Worm (Caenorhabditis elegans) whole organism, L4 larva: ENCODE data around the gene fbxb-38.

Experiments used
- F10B5.3 ChIP-seq: sonication (generic microtip); optimal IDR thresholded peaks from 2 replicates; lab custom pipeline; 2016; ENCODE audit warnings: mild to moderate bottlenecking, missing genetic modification characterization, missing compliant biosample characterization
- Y75B8A.6 ChIP-seq: fragments of 200-800 bp; sonication (Bioruptor generic); IDR thresholded peaks from 2 replicates; pipeline ENCODE4 v1.3.6; 2022; ENCODE audit warnings: missing genetic modification reagents, missing genetic modification characterization, missing compliant biosample characterization
- ZK546.5 ChIP-seq, 2 experiments: sonication (generic microtip); optimal IDR thresholded peaks; 2 replicates each; lab custom pipeline; 2017; ENCODE audit warnings: missing biosample characterization in 2 of 2, missing genetic modification characterization in 2 of 2
- aha-1 ChIP-seq: fragments of 150-350 bp; peaks from one replicate; lab custom pipeline; 2014; ENCODE audit warnings: missing biosample characterization, missing genetic modification characterization
- ceh-44 ChIP-seq: fragments of 200-800 bp; sonication (Bioruptor generic); IDR thresholded peaks from 2 replicates; pipeline ENCODE4 v1.3.6; 2022; ENCODE audit warnings: missing genetic modification reagents, missing genetic modification characterization, missing compliant biosample characterization
- ceh-62 ChIP-seq: sonication (generic microtip); optimal IDR thresholded peaks from 2 replicates; lab custom pipeline; 2017; ENCODE audit warnings: missing biosample characterization, missing genetic modification characterization
- daf-12 ChIP-seq: fragments of 150-350 bp; optimal IDR thresholded peaks from 2 replicates; lab custom pipeline; 2014; ENCODE audit warnings: missing biosample characterization, missing genetic modification reagents, missing genetic modification characterization
- daf-16 ChIP-seq, 3 experiments: sonication (generic microtip); optimal IDR thresholded peaks; 2 replicates each; lab custom pipeline; 2016 to 2017; ENCODE audit warnings: missing genetic modification characterization in 3 of 3, missing genetic modification reagents in 3 of 3, mild to moderate bottlenecking in 2 of 3, missing compliant biosample characterization in 2 of 3, missing biosample characterization in 1 of 3, moderate library complexity in 1 of 3
- daf-19 ChIP-seq: fragments of 200-800 bp; sonication (Bioruptor generic); conservative IDR thresholded peaks from 2 replicates; pipeline ENCODE4 v1.3.6; 2022; ENCODE audit warnings: missing genetic modification characterization, missing compliant biosample characterization
- dmd-6 ChIP-seq: fragments of 200-800 bp; sonication (Bioruptor generic); IDR thresholded peaks from 2 replicates; pipeline ENCODE4 v1.3.6; 2022; ENCODE audit warnings: missing genetic modification reagents, missing genetic modification characterization, missing compliant biosample characterization
- dmd-8 ChIP-seq: fragments of 200-800 bp; sonication (Bioruptor generic); IDR thresholded peaks from 2 replicates; pipeline ENCODE4 v1.3.6; 2022; ENCODE audit warnings: missing genetic modification characterization, missing compliant biosample characterization
- duxl-1 ChIP-seq: sonication (generic microtip); optimal IDR thresholded peaks from 2 replicates; lab custom pipeline; 2016; ENCODE audit warnings: mild to moderate bottlenecking, missing genetic modification characterization, moderate library complexity, missing compliant biosample characterization; ENCODE audit not compliant: poor library complexity
- dve-1 ChIP-seq: sonication (generic microtip); optimal IDR thresholded peaks from 2 replicates; lab custom pipeline; 2017; ENCODE audit warnings: antibody characterized with exemption, mild to moderate bottlenecking, missing genetic modification characterization, missing compliant biosample characterization; ENCODE audit not compliant: insufficient read depth
- hif-1 ChIP-seq, 2 experiments: sonication (generic microtip); optimal IDR thresholded peaks; 2 replicates each; lab custom pipeline; 2016 to 2017; ENCODE audit warnings: missing compliant biosample characterization in 2 of 2, missing genetic modification characterization in 2 of 2, missing genetic modification reagents in 2 of 2, missing genotype in 2 of 2, mild to moderate bottlenecking in 1 of 2
- hlh-11 ChIP-seq: fragments of 200-800 bp; sonication (Bioruptor generic); optimal IDR thresholded peaks from 2 replicates; lab custom pipeline; 2018; ENCODE audit warnings: mild to moderate bottlenecking, missing genetic modification characterization, missing compliant biosample characterization
- hlh-30 ChIP-seq: sonication (generic microtip); optimal IDR thresholded peaks from 2 replicates; lab custom pipeline; 2017; ENCODE audit warnings: antibody characterized with exemption, mild to moderate bottlenecking, missing genetic modification characterization, missing compliant biosample characterization; ENCODE audit not compliant: insufficient read depth
- jun-1 ChIP-seq: fragments of 150-350 bp; optimal IDR thresholded peaks from 2 replicates; lab custom pipeline; 2014; ENCODE audit warnings: missing biosample characterization, missing genetic modification reagents, missing genetic modification characterization
- lin-13 ChIP-seq: fragments of 150-350 bp; optimal IDR thresholded peaks from 2 replicates; lab custom pipeline; 2014; ENCODE audit warnings: missing biosample characterization, missing genetic modification reagents, missing genetic modification characterization
- lin-29 ChIP-seq: fragments of 200-800 bp; sonication (Bioruptor generic); IDR thresholded peaks from 2 replicates; pipeline ENCODE4 v1.3.6; 2022; ENCODE audit warnings: missing genetic modification reagents, missing genetic modification characterization, missing compliant biosample characterization
- lin-39 ChIP-seq: fragments of 150-350 bp; optimal IDR thresholded peaks from 2 replicates; lab custom pipeline; 2014; ENCODE audit warnings: missing biosample characterization, missing genetic modification reagents, missing genetic modification characterization
- lir-3 ChIP-seq: sonication (generic microtip); optimal IDR thresholded peaks from 2 replicates; lab custom pipeline; 2016; ENCODE audit warnings: mild to moderate bottlenecking, missing genetic modification characterization, missing compliant biosample characterization
- lsy-2 ChIP-seq, 2 experiments: fragments of 150-350 bp in 1 of 2; sonication (generic microtip) in 1 of 2; optimal IDR thresholded peaks; 2 replicates each; lab custom pipeline; 2014 to 2017; ENCODE audit warnings: missing biosample characterization in 2 of 2, missing genetic modification characterization in 2 of 2
- madf-5 ChIP-seq, 2 experiments: fragments of 200-800 bp; sonication (Bioruptor generic); IDR thresholded peaks; 2 replicates each; pipeline ENCODE4 v1.3.6; 2022; ENCODE audit warnings: missing compliant biosample characterization in 2 of 2, missing genetic modification characterization in 2 of 2
- mdl-1 ChIP-seq, 2 experiments: fragments of 150-350 bp in 1 of 2; sonication (generic microtip) in 1 of 2; optimal IDR thresholded peaks; 2 replicates each; lab custom pipeline; 2014 to 2017; ENCODE audit warnings: missing biosample characterization in 2 of 2, missing genetic modification characterization in 2 of 2
- mxl-2 ChIP-seq: fragments of 200-800 bp; sonication (Bioruptor generic); conservative IDR thresholded peaks from 2 replicates; pipeline ENCODE4 v1.3.6; 2022; ENCODE audit warnings: missing genetic modification reagents, missing genetic modification characterization, missing compliant biosample characterization
- mxl-3 ChIP-seq: fragments of 200-800 bp; sonication (Bioruptor generic); optimal IDR thresholded peaks from 2 replicates; lab custom pipeline; 2018; ENCODE audit warnings: mild to moderate bottlenecking, missing genetic modification characterization, missing compliant biosample characterization
- nhr-11 ChIP-seq: fragments of 150-350 bp; optimal IDR thresholded peaks from 2 replicates; lab custom pipeline; 2014; ENCODE audit warnings: missing biosample characterization, missing genetic modification characterization
- nhr-237 ChIP-seq: sonication (generic microtip); optimal IDR thresholded peaks from 2 replicates; lab custom pipeline; 2017; ENCODE audit warnings: missing biosample characterization, missing genetic modification characterization
- nhr-28 ChIP-seq: fragments of 150-350 bp; optimal IDR thresholded peaks from 2 replicates; lab custom pipeline; 2014; ENCODE audit warnings: missing biosample characterization, missing genetic modification characterization
- nhr-77 ChIP-seq: fragments of 150-350 bp; optimal IDR thresholded peaks from 2 replicates; lab custom pipeline; 2014; ENCODE audit warnings: missing biosample characterization, missing genetic modification characterization
- pha-4 ChIP-seq, 2 experiments: fragments of 150-350 bp in 1 of 2; fragments of 200-800 bp in 1 of 2; sonication (Bioruptor generic) in 1 of 2; IDR thresholded peaks in 1 of 2; optimal IDR thresholded peaks in 1 of 2; 2 replicates each; pipeline versions ENCODE4 v1.3.6 to Lab custom; 2014 to 2022; ENCODE audit warnings: missing genetic modification characterization in 2 of 2, missing genetic modification reagents in 2 of 2, missing biosample characterization in 1 of 2, missing compliant biosample characterization in 1 of 2
- pqm-1 ChIP-seq: sonication (generic microtip); optimal IDR thresholded peaks from 2 replicates; lab custom pipeline; 2017; ENCODE audit warnings: missing biosample characterization, missing genetic modification characterization
- snpc-1.2 ChIP-seq: fragments of 200-800 bp; sonication (Bioruptor generic); IDR thresholded peaks from 2 replicates; pipeline ENCODE4 v1.3.6; 2022; ENCODE audit warnings: missing genetic modification reagents, missing genetic modification characterization, missing compliant biosample characterization
- unc-62 ChIP-seq, 3 experiments: fragments of 150-350 bp in 1 of 3; sonication (generic microtip); optimal IDR thresholded peaks in 2 of 3; peaks in 1 of 3; 1 replicate in 1 of 3; 2 replicates in 2 of 3; lab custom pipeline; 2014 to 2017; ENCODE audit warnings: missing biosample characterization in 3 of 3, missing genetic modification characterization in 3 of 3, missing genetic modification reagents in 3 of 3, missing genotype in 1 of 3
- vab-7 ChIP-seq: fragments of 200-800 bp; sonication (Bioruptor generic); IDR thresholded peaks from 2 replicates; pipeline ENCODE4 v1.3.6; 2022; ENCODE audit warnings: missing genetic modification reagents, missing genetic modification characterization, missing compliant biosample characterization
- zip-11 ChIP-seq: fragments of 200-800 bp; sonication (Bioruptor generic); IDR thresholded peaks from 2 replicates; pipeline ENCODE4 v1.3.6; 2022; ENCODE audit warnings: missing genetic modification characterization, missing compliant biosample characterization

Gene fbxb-38

ce11 chrII:2190522-2190921, 22.0 kb upstream of the fbxb-38 start:
- peak; percentile 95 for TF ChIP-seq aha-1 (tag; lab: Kevin White, UChicago)
- no peak for TF ChIP-seq lin-29
- no peak for TF ChIP-seq pqm-1 (tag; lab: Kevin White, UChicago)

- no peak for TF ChIP-seq nhr-11 (tag; lab: Kevin White, UChicago)
- no peak for TF ChIP-seq hif-1 (tag; optimal IDR thresholded peaks at IDR 0.05; lab: Kevin White, UChicago)
- TF ChIP-seq dmd-8 (GFP tag; lab: Robert Waterston, UW), result no peak
- TF ChIP-seq pha-4 (GFP tag; IDR thresholded peaks at IDR 0.05; lab: Robert Waterston, UW), result no peak
- TF ChIP-seq pha-4 (tag; optimal IDR thresholded peaks at IDR 0.05; lab: Kevin White, UChicago), result no peak
- no peak for TF ChIP-seq Y75B8A.6 (GFP tag; lab: Robert Waterston, UW)
- TF ChIP-seq mxl-3 (GFP tag; lab: Kevin White, UChicago), result no peak
- TF ChIP-seq nhr-237 (tag; lab: Kevin White, UChicago), result no peak
Measured at ce11 chrII:2189357-2189756, 20.8 kb upstream of the fbxb-38 start, which contains the start of gene mtq-2. mtq-2 (minus strand) TSS chrII:2189457.

- TF ChIP-seq lin-39, result no peak
- no peak for TF ChIP-seq hlh-30
- TF ChIP-seq F10B5.3 (tag; lab: Kevin White, UChicago), result no peak
- TF ChIP-seq unc-62 (GFP tag; optimal IDR thresholded peaks at IDR 0.05 in 1 of 2; lab: Kevin White, UChicago), result peak in 1 of 2 experiments; percentile 70
- no peak for TF ChIP-seq unc-62 (tag; optimal IDR thresholded peaks at IDR 0.05; lab: Kevin White, UChicago)
- TF ChIP-seq lsy-2 (tag; optimal IDR thresholded peaks at IDR 0.05; lab: Kevin White, UChicago), result peak in 1 of 2 experiments; percentile 0
- peak; percentile 34 for TF ChIP-seq lin-13
Measured at ce11 chrII:2186730-2187129, 18.2 kb upstream of the fbxb-38 start.

ce11 chrII:2186329-2186728, 17.8 kb upstream of the fbxb-38 start, which contains the start of gene gba-2:
gba-2 (minus strand) TSS chrII:2186434.
- TF ChIP-seq mdl-1 (tag; optimal IDR thresholded peaks at IDR 0.05; lab: Kevin White, UChicago) (no peak), pqm-1 (tag; lab: Kevin White, UChicago) (peak; percentile 69), hlh-11 (tag; lab: Kevin White, UChicago) (peak; percentile 30), daf-19 (GFP tag; lab: Robert Waterston, UW) (no peak), hlh-30 (peak; percentile 15), mxl-2 (GFP tag; lab: Robert Waterston, UW) (no peak), madf-5 (GFP tag; IDR thresholded peaks at IDR 0.05; lab: Robert Waterston, UW) (no peak), duxl-1 (tag; lab: Kevin White, UChicago) (no peak), ceh-44 (GFP tag; lab: Robert Waterston, UW) (no peak), jun-1 (no peak), nhr-28 (tag; lab: Kevin White, UChicago) (peak; percentile 98), ceh-62 (tag; lab: Kevin White, UChicago) (no peak), daf-12 (tag; lab: Kevin White, UChicago) (no peak), nhr-77 (peak; percentile 17), dmd-6 (peak; percentile 63; the same call in 1 of the 2 replicates)

- TF ChIP-seq aha-1 (tag; lab: Kevin White, UChicago) (peak; percentile 92), lir-3 (tag; lab: Kevin White, UChicago) (no peak)
- TF ChIP-seq, all 104 proteins: peak for 1
Measured at ce11 chrII:2177735-2178134, 9.2 kb upstream of the fbxb-38 start.

- TF ChIP-seq mxl-2 (GFP tag; lab: Robert Waterston, UW), result no peak
- peak; percentile 71 for TF ChIP-seq nhr-77
- TF ChIP-seq ZK546.5 (tag; optimal IDR thresholded peaks at IDR 0.05; lab: Kevin White, UChicago), result no peak
- peak; percentile 82 for TF ChIP-seq aha-1 (tag; lab: Kevin White, UChicago)
- TF ChIP-seq zip-11 (GFP tag; lab: Robert Waterston, UW), result no peak
- peak in 1 of 2 experiments; percentile 1 for TF ChIP-seq mdl-1 (tag; optimal IDR thresholded peaks at IDR 0.05; lab: Kevin White, UChicago)
- no peak for TF ChIP-seq snpc-1.2 (GFP tag; lab: Robert Waterston, UW)
- TF ChIP-seq hlh-30, result peak; percentile 26
- peak; percentile 83 for TF ChIP-seq nhr-28 (tag; lab: Kevin White, UChicago)
- no peak for TF ChIP-seq daf-16 (GFP tag; optimal IDR thresholded peaks at IDR 0.05; lab: Kevin White, UChicago)
- TF ChIP-seq daf-16 (tag; optimal IDR thresholded peaks at IDR 0.05; lab: Kevin White, UChicago), result peak; percentile 51
- peak; percentile 67 for TF ChIP-seq dmd-6
- peak; percentile 27 for TF ChIP-seq pqm-1 (tag; lab: Kevin White, UChicago)
- peak; percentile 48 for TF ChIP-seq dve-1
- TF ChIP-seq vab-7 (GFP tag; lab: Robert Waterston, UW), result no peak
Measured at ce11 chrII:2176688-2177087, 8.1 kb upstream of the fbxb-38 start, which contains the start of gene gba-1. gba-1 (plus strand) TSS chrII:2176741.
